Fruit fly (Drosophila melanogaster): Measurements from ENCODE around the gene CG7453.

The CG7453 gene

dm6 chrX:19220963-19221572, 41.1 kb downstream of the CG7453 start:
- TF ChIP-seq CTCF (optimal IDR thresholded peaks at IDR 0.05): no peak
- no peak for TF ChIP-seq CG8478 (optimal IDR thresholded peaks at IDR 0.05)

- TF ChIP-seq CG8478 (optimal IDR thresholded peaks at IDR 0.05) (no peak), CTCF (optimal IDR thresholded peaks at IDR 0.05) (no peak)
These were observed 44.8 kb downstream of the CG7453 start for dm6 chrX:19224580-19225303.

- TF ChIP-seq CTCF (optimal IDR thresholded peaks at IDR 0.05) (no peak), CG8478 (optimal IDR thresholded peaks at IDR 0.05) (no peak)
These were observed 45.3 kb downstream of the CG7453 start for dm6 chrX:19225304-19225640.

dm6 chrX:19229855-19230433, 50.0 kb downstream of the CG7453 start:
- no peak for TF ChIP-seq CTCF (optimal IDR thresholded peaks at IDR 0.05)
- TF ChIP-seq CG8478 (optimal IDR thresholded peaks at IDR 0.05): no peak
